Worm (Caenorhabditis elegans): ENCODE measurements around the gene col-104.

ce11 chrIV:1365771-1366170, 10.7 kb upstream of the col-104 start:
- no peak for TF ChIP-seq hlh-30 (tag; optimal IDR thresholded peaks at IDR 0.05; ENCODE audit: insufficient read depth)
- TF ChIP-seq fax-1 (tag; optimal IDR thresholded peaks at IDR 0.05) = no peak
- TF ChIP-seq ceh-18 (tag; optimal IDR thresholded peaks at IDR 0.05) = no peak
- no peak for TF ChIP-seq che-1 (tag; optimal IDR thresholded peaks at IDR 0.05)
- no peak for TF ChIP-seq npax-4 (tag; optimal IDR thresholded peaks at IDR 0.05)
- no peak for TF ChIP-seq C38D4.7 (GFP tag; optimal IDR thresholded peaks at IDR 0.05)
- TF ChIP-seq dmd-4 (tag; optimal IDR thresholded peaks at IDR 0.05; ENCODE audit: borderline replicate concordance) = no peak
- no peak for TF ChIP-seq ama-1 (optimal IDR thresholded peaks at IDR 0.05)
- TF ChIP-seq nhr-232 (tag; optimal IDR thresholded peaks at IDR 0.05) = no peak
- TF ChIP-seq ceh-19 (GFP tag; optimal IDR thresholded peaks at IDR 0.05) = no peak
- TF ChIP-seq fkh-6 (tag; optimal IDR thresholded peaks at IDR 0.05) = no peak
- TF ChIP-seq pha-4 (tag; optimal IDR thresholded peaks at IDR 0.05) = no peak
- TF ChIP-seq elt-2 (tag; optimal IDR thresholded peaks at IDR 0.05) = no peak
